Fruit fly (Drosophila melanogaster) whole organism, pupa: ENCODE results near the gene CG15317.

ENCODE experiments used
- CG10348 ChIP-seq: fragments of 200-800 bp; sonication (Bioruptor generic); IDR thresholded peaks from 2 replicates; pipeline ENCODE4 v1.3.6; 2022; ENCODE audit warnings: missing biosample characterization, missing genetic modification characterization
- CG12605 ChIP-seq: fragments of 200-800 bp; sonication (Bioruptor generic); IDR thresholded peaks from 2 replicates; pipeline ENCODE4 v1.3.6; 2022; ENCODE audit warnings: missing biosample characterization, missing genetic modification characterization
- CG13204 ChIP-seq: fragments of 200-800 bp; sonication (Bioruptor generic); optimal IDR thresholded peaks from 2 replicates; lab custom pipeline; 2018; ENCODE audit warnings: missing biosample characterization, mild to moderate bottlenecking, missing genetic modification characterization, moderate library complexity
- CG14655 ChIP-seq: fragments of 200-800 bp; sonication (Bioruptor generic); optimal IDR thresholded peaks from 3 replicates; lab custom pipeline; 2017; ENCODE audit warnings: mild to moderate bottlenecking, missing biosample characterization, missing genetic modification reagents, missing genetic modification characterization
- CG15710 ChIP-seq: fragments of 200-800 bp; sonication (Bioruptor generic); optimal IDR thresholded peaks from 2 replicates; lab custom pipeline; 2018; ENCODE audit warnings: missing biosample characterization, mild to moderate bottlenecking, missing genetic modification characterization, moderate library complexity
- CG17806 ChIP-seq: fragments of 200-800 bp; sonication (Bioruptor generic); optimal IDR thresholded peaks from 2 replicates; lab custom pipeline; 2018; ENCODE audit warnings: missing biosample characterization, mild to moderate bottlenecking, missing genetic modification characterization, moderate library complexity
- CG32121 ChIP-seq: fragments of 200-800 bp; sonication (Bioruptor generic); IDR thresholded peaks from 2 replicates; pipeline ENCODE4 v1.3.6; 2022; ENCODE audit warnings: missing biosample characterization, missing genetic modification characterization
- CG34367 ChIP-seq: fragments of 200-800 bp; sonication (Bioruptor generic); optimal IDR thresholded peaks from 2 replicates; lab custom pipeline; 2018; ENCODE audit warnings: missing biosample characterization, mild to moderate bottlenecking, missing genetic modification characterization
- CG4496 ChIP-seq: fragments of 200-800 bp; sonication (Bioruptor generic); IDR thresholded peaks from 3 replicates; pipeline ENCODE4 v1.3.6; 2022; ENCODE audit warnings: missing biosample characterization, missing genetic modification characterization
- CG8159 ChIP-seq: fragments of 200-800 bp; sonication (Bioruptor generic); optimal IDR thresholded peaks from 3 replicates; lab custom pipeline; 2018; ENCODE audit warnings: missing biosample characterization, mild to moderate bottlenecking, missing genetic modification characterization, moderate library complexity
- CG8301 ChIP-seq: fragments of 200-800 bp; sonication (Bioruptor generic); optimal IDR thresholded peaks from 2 replicates; lab custom pipeline; 2018; ENCODE audit warnings: missing biosample characterization, mild to moderate bottlenecking, missing genetic modification characterization
- CG9948 ChIP-seq: fragments of 200-800 bp; sonication (Bioruptor generic); optimal IDR thresholded peaks from 2 replicates; lab custom pipeline; 2018; ENCODE audit warnings: missing biosample characterization, mild to moderate bottlenecking, missing genetic modification characterization, moderate library complexity
- D1 ChIP-seq: fragments of 200-800 bp; sonication (Bioruptor generic); optimal IDR thresholded peaks from 2 replicates; lab custom pipeline; 2018; ENCODE audit warnings: missing biosample characterization, mild to moderate bottlenecking, missing genetic modification characterization, moderate library complexity
- EcR ChIP-seq: fragments of 200-800 bp; sonication (Bioruptor generic); optimal IDR thresholded peaks from 3 replicates; lab custom pipeline; 2019; ENCODE audit warnings: missing biosample characterization, missing genetic modification characterization, mild to moderate bottlenecking, moderate library complexity, missing genetic modification reagents
- Ets98B ChIP-seq: fragments of 200-800 bp; sonication (Bioruptor generic); IDR thresholded peaks from 2 replicates; pipeline ENCODE4 v1.3.6; 2022; ENCODE audit warnings: missing biosample characterization, missing genetic modification characterization
- Pif1A ChIP-seq: fragments of 200-800 bp; sonication (Bioruptor generic); optimal IDR thresholded peaks from 3 replicates; lab custom pipeline; 2016; ENCODE audit warnings: missing biosample characterization, missing genetic modification characterization
- Pif1B ChIP-seq: fragments of 200-800 bp; sonication (Bioruptor generic); optimal IDR thresholded peaks from 3 replicates; lab custom pipeline; 2016; ENCODE audit warnings: missing biosample characterization, missing genetic modification characterization
- Snoo ChIP-seq: fragments of 200-800 bp; sonication (Bioruptor generic); optimal IDR thresholded peaks from 3 replicates; lab custom pipeline; 2017; ENCODE audit warnings: missing biosample characterization, mild to moderate bottlenecking, missing genetic modification characterization, inconsistent platforms
- fd96Ca ChIP-seq: fragments of 200-800 bp; sonication (Bioruptor generic); IDR thresholded peaks from 3 replicates; pipeline ENCODE4 v1.3.6; 2022; ENCODE audit warnings: missing biosample characterization, missing genetic modification characterization
- gl ChIP-seq: fragments of 200-800 bp; sonication (Bioruptor generic); optimal IDR thresholded peaks from 2 replicates; lab custom pipeline; 2018; ENCODE audit warnings: missing biosample characterization, mild to moderate bottlenecking, missing genetic modification characterization
- rn ChIP-seq: fragments of 200-800 bp; sonication (Bioruptor generic); IDR thresholded peaks from 2 replicates; pipeline ENCODE4 v1.3.6; 2022; ENCODE audit warnings: missing biosample characterization, missing genetic modification characterization

Gene CG15317

dm6 chrX:9576147-9576503, 19.8 kb upstream of the CG15317 start, which contains the start of gene CG42395:
CG42395 (minus strand) TSS chrX:9576247.
- no peak for TF ChIP-seq CG8301 (tag; lab: Kevin White, UChicago)
- TF ChIP-seq fd96Ca = no peak
- TF ChIP-seq CG13204 = no peak
- TF ChIP-seq Pif1A (GFP tag; lab: Kevin White, UChicago) = no peak
- TF ChIP-seq gl = no peak
- no peak for TF ChIP-seq CG15710 (tag; lab: Kevin White, UChicago)
- TF ChIP-seq EcR (GFP tag; lab: Kevin White, UChicago) = no peak
- no peak for TF ChIP-seq Pif1B (GFP tag; lab: Kevin White, UChicago)
- no peak for TF ChIP-seq CG14655 (GFP tag; lab: Kevin White, UChicago)
- no peak for TF ChIP-seq CG17806 (tag; lab: Kevin White, UChicago)
- TF ChIP-seq D1 (tag; lab: Kevin White, UChicago) = no peak
- TF ChIP-seq CG12605 (GFP tag; lab: Robert Waterston, UW) = no peak
- no peak for TF ChIP-seq Ets98B (GFP tag; lab: Robert Waterston, UW)
- TF ChIP-seq rn (GFP tag; lab: Robert Waterston, UW) = no peak
- no peak for TF ChIP-seq CG9948 (tag; lab: Kevin White, UChicago)
- TF ChIP-seq CG32121 (GFP tag; lab: Robert Waterston, UW) = no peak
- TF ChIP-seq CG8159 (tag; lab: Kevin White, UChicago) = no peak
- no peak for TF ChIP-seq CG10348 (GFP tag; lab: Robert Waterston, UW)
- TF ChIP-seq, all 21 proteins: peak for 0

dm6 chrX:9571208-9571607, 14.9 kb upstream of the CG15317 start, which contains the start of gene Cubn:
Cubn (minus strand) TSS chrX:9571308.
- TF ChIP-seq Snoo (tag; lab: Kevin White, UChicago) = no peak
- no peak for TF ChIP-seq CG10348 (GFP tag; lab: Robert Waterston, UW)
- TF ChIP-seq Ets98B (GFP tag; lab: Robert Waterston, UW) = no peak
- no peak for TF ChIP-seq CG34367 (tag; lab: Kevin White, UChicago)
- TF ChIP-seq CG17806 (tag; lab: Kevin White, UChicago) = no peak
- no peak for TF ChIP-seq CG8159 (tag; lab: Kevin White, UChicago)
- no peak for TF ChIP-seq CG8301 (tag; lab: Kevin White, UChicago)
- TF ChIP-seq CG9948 (tag; lab: Kevin White, UChicago) = no peak
- no peak for TF ChIP-seq D1 (tag; lab: Kevin White, UChicago)
- TF ChIP-seq EcR (GFP tag; lab: Kevin White, UChicago) = no peak
- TF ChIP-seq Pif1A (GFP tag; lab: Kevin White, UChicago) = no peak
- no peak for TF ChIP-seq rn (GFP tag; lab: Robert Waterston, UW)
- TF ChIP-seq CG12605 (GFP tag; lab: Robert Waterston, UW) = no peak
- TF ChIP-seq CG15710 (tag; lab: Kevin White, UChicago) = no peak
- no peak for TF ChIP-seq gl
- no peak for TF ChIP-seq fd96Ca
- TF ChIP-seq, all 21 proteins: peak for 0

- TF ChIP-seq CG17806 (tag; lab: Kevin White, UChicago) (peak; percentile 7), CG34367 (tag; lab: Kevin White, UChicago) (peak; percentile 82), gl (peak; percentile 60), CG15710 (tag; lab: Kevin White, UChicago) (peak; percentile 57), EcR (GFP tag; lab: Kevin White, UChicago) (peak; percentile 45), CG4496 (GFP tag; lab: Robert Waterston, UW) (peak; percentile 96), Snoo (tag; lab: Kevin White, UChicago) (peak; percentile 91), Pif1A (GFP tag; lab: Kevin White, UChicago) (no peak), CG32121 (GFP tag; lab: Robert Waterston, UW) (peak; percentile 61; the same call in 1 of the 2 replicates), CG14655 (GFP tag; lab: Kevin White, UChicago) (no peak), Ets98B (GFP tag; lab: Robert Waterston, UW) (peak; percentile 73), CG12605 (GFP tag; lab: Robert Waterston, UW) (peak; percentile 78), CG13204 (no peak), CG8159 (tag; lab: Kevin White, UChicago) (peak; percentile 2), CG9948 (tag; lab: Kevin White, UChicago) (no peak), Pif1B (GFP tag; lab: Kevin White, UChicago) (peak; percentile 65), fd96Ca (peak; percentile 73), CG8301 (tag; lab: Kevin White, UChicago) (peak; percentile 20), rn (GFP tag; lab: Robert Waterston, UW) (peak; percentile 69)
Measured at dm6 chrX:9554346-9554808, 2.0 kb downstream of the CG15317 start, which contains the start of gene RpS28b. RpS28b (plus strand) TSS chrX:9554623.

- TF ChIP-seq CG8301 (tag; lab: Kevin White, UChicago) = peak; percentile 82
- TF ChIP-seq CG14655 (GFP tag; lab: Kevin White, UChicago) = peak; percentile 87
- TF ChIP-seq CG13204 = peak; percentile 76
- peak; percentile 77; the same call in 1 of the 2 replicates for TF ChIP-seq CG32121 (GFP tag; lab: Robert Waterston, UW)
- peak; percentile 87 for TF ChIP-seq Ets98B (GFP tag; lab: Robert Waterston, UW)
- peak; percentile 80 for TF ChIP-seq CG9948 (tag; lab: Kevin White, UChicago)
- peak; percentile 18 for TF ChIP-seq EcR (GFP tag; lab: Kevin White, UChicago)
- peak; percentile 84 for TF ChIP-seq fd96Ca
- peak; percentile 93 for TF ChIP-seq CG4496 (GFP tag; lab: Robert Waterston, UW)
- TF ChIP-seq CG10348 (GFP tag; lab: Robert Waterston, UW) = no peak
- TF ChIP-seq Snoo (tag; lab: Kevin White, UChicago) = peak; percentile 89
- peak; percentile 84 for TF ChIP-seq CG15710 (tag; lab: Kevin White, UChicago)
- TF ChIP-seq CG8159 (tag; lab: Kevin White, UChicago) = peak; percentile 89
- peak; percentile 76 for TF ChIP-seq Pif1B (GFP tag; lab: Kevin White, UChicago)
- TF ChIP-seq CG34367 (tag; lab: Kevin White, UChicago) = peak; percentile 86
- TF ChIP-seq Pif1A (GFP tag; lab: Kevin White, UChicago) = peak; percentile 87
- peak; percentile 83 for TF ChIP-seq CG17806 (tag; lab: Kevin White, UChicago)
- TF ChIP-seq rn (GFP tag; lab: Robert Waterston, UW) = 0 out of 2 replicates have a peak, but pooled peaks have one; percentile 46
- TF ChIP-seq D1 (tag; lab: Kevin White, UChicago) = no peak
- TF ChIP-seq CG12605 (GFP tag; lab: Robert Waterston, UW) = peak; percentile 90
- peak; percentile 59 for TF ChIP-seq gl
Measured at dm6 chrX:9553545-9554320, 2.6 kb downstream of the CG15317 start.
